Fruit fly (Drosophila melanogaster): ENCODE data around the gene dgrn.
A peak's percentile ranks its signal among the peaks of the same experiment; 100 is the strongest.

dgrn gene

DNA sequence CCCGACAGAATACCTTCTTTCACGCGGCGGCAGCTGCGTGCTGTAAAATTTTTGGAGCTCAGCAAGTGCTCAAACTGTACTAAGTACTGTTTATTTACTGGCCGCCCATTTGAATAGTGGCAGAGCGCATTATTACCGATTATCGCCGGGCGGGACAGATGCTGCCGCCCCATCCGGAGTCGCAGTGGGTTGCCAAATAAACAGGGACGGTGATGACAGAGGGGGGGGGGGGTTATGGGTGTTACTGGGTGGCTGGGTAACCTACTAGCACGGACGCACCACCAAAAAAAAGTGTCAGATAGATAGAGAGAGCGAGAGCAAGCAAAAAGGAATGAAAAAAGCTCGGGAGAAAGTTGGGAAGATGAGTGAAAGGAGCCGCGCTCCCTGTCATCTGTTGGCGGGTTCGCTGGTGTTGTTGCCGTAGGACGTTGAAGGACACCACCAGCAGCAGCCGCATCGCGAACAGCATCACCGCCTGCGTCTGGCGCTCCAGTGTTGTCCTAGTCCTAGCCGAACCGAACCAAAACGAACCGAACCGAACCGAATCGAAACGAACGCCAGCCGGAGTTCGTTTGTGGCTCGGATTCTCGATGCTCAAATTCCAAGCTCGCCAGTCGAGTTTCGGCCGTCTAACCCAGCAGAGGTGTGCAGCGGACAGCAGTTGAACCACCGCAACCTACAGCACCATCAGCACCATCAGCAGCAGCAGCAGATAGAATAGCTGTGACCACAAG is 22.5 kb upstream of the dgrn start, which contains the start of gene CG11000:
Gene CG11000, plus strand, starts transcription at position 626 of the 734 bp plus-strand sequence.
- no peak for TF ChIP-seq CG8319 (GFP tag; optimal IDR thresholded peaks at IDR 0.05)
- TF ChIP-seq svp (GFP tag): no peak
- no peak for TF ChIP-seq achi (GFP tag; optimal IDR thresholded peaks at IDR 0.05)

DNA sequence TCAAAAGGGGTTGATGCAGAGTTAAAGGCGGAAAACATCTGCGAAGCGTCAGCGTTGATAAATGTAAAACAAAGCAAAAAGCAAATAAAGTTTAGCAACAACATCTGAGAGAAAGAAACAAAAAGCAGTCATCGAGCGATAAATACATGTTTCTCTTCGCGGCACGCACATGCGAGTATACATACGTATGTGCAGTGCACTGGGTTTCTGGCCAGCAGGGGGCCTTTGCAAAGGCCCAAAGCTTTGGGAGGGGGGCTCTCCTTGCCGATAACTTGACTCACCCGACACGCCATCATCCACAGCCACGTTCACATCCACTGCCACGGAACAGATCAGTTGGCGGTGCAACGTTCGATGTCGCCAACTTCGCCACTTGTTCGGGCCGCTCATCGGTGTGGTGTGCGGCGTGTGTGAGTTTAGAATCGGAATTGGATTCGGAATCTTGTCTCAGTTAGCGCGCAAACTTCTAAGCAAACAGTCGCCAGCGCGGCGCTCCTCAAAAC is 11.2 kb upstream of the dgrn start, which contains the start of gene CG42675:
Gene CG42675, plus strand, starts transcription at position 453 of the 503 bp plus-strand sequence.
- TF ChIP-seq fd85E (GFP tag; optimal IDR thresholded peaks at IDR 0.05) (no peak), CG15336 (GFP tag; IDR thresholded peaks at IDR 0.05) (0 out of 2 replicates have a peak, but pooled peaks have one; percentile 32), CG9139 (GFP tag; optimal IDR thresholded peaks at IDR 0.05) (no peak), Sox14 (GFP tag; optimal IDR thresholded peaks at IDR 0.05) (no peak), CG7368 (GFP tag; optimal IDR thresholded peaks at IDR 0.05) (no peak), CG3919 (GFP tag; optimal IDR thresholded peaks at IDR 0.05) (no peak), fkh (GFP tag; optimal IDR thresholded peaks at IDR 0.05) (no peak), CG6854 (GFP tag; optimal IDR thresholded peaks at IDR 0.05) (no peak), Hr38 (GFP tag; optimal IDR thresholded peaks at IDR 0.05) (no peak), Hr4 (GFP tag; optimal IDR thresholded peaks at IDR 0.05) (no peak), net (GFP tag; optimal IDR thresholded peaks at IDR 0.05) (no peak), spab (GFP tag; optimal IDR thresholded peaks at IDR 0.05) (no peak), CG1621 (tag; optimal IDR thresholded peaks at IDR 0.05) (peak; percentile 4), ss (GFP tag; optimal IDR thresholded peaks at IDR 0.05) (peak in 1 of 2 experiments; percentile 83), CG6163 (GFP tag; IDR thresholded peaks at IDR 0.05) (0 out of 3 replicates have a peak, but pooled peaks have one; percentile 23), eg (GFP tag; IDR thresholded peaks at IDR 0.05) (peak; percentile 39; the same call in 1 of the 3 replicates), CG11762 (GFP tag; optimal IDR thresholded peaks at IDR 0.05; ENCODE audit: insufficient read depth) (no peak), Met (GFP tag; optimal IDR thresholded peaks at IDR 0.05) (no peak), Eip78C (GFP tag) (peak; percentile 59)

DNA sequence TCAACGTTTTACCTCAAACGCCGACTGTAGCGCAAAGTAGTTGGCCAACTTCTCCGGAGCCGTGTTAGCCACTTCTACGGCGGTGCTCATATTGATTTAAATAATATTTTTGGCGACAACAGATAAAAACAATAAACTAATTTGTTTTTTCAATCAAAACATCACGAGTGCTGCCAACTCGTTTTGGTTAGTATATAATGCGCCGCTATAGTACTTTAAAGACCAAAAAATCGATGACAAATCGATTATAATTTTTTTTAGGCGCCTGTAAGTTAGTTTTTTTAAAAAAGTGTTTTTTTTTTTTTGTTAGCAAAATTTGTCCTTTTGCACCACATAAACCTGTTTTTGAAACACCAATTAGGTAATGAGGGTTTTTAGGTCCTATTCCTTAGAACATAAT is 3.2 kb upstream of the dgrn start, which contains the start of gene Hpr1:
Gene Hpr1, minus strand, starts transcription at position 198 of the 400 bp plus-strand sequence.
- no peak for TF ChIP-seq CG6792 (GFP tag; optimal IDR thresholded peaks at IDR 0.05)
- TF ChIP-seq ss (GFP tag; optimal IDR thresholded peaks at IDR 0.05): no peak
- TF ChIP-seq Eip78C (GFP tag): peak; percentile 61
- TF ChIP-seq fd59A (GFP tag; optimal IDR thresholded peaks at IDR 0.05): no peak
- TF ChIP-seq Smox (GFP tag; optimal IDR thresholded peaks at IDR 0.05): no peak

DNA sequence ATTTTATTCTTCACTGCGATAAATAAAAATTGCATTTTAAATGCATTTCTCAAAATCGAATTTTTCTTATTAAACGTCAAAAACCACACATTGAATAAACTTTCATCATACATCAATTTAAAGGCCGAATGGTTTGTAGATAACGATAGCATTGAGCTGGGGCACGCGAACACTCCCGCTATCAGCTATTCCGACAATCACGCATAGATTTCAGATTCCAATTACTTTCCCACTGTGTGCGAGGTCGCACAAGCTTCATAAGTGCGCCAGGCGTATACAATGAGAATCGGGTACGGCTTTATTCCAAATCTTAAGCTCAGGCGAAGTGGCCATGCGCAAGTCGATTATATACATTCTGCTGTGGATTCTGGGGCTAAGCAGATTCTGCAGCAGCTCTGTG is 2.7 kb upstream of the dgrn start, which contains the start of gene CG46303:
Gene CG46303, plus strand, starts transcription at position 223 of the 400 bp plus-strand sequence.
- TF ChIP-seq CG16779 (tag; optimal IDR thresholded peaks at IDR 0.05): no peak
- TF ChIP-seq CG8319 (GFP tag; optimal IDR thresholded peaks at IDR 0.05): no peak
- TF ChIP-seq spab (GFP tag; optimal IDR thresholded peaks at IDR 0.05): no peak
- no peak for TF ChIP-seq CG9139 (GFP tag; optimal IDR thresholded peaks at IDR 0.05)

DNA sequence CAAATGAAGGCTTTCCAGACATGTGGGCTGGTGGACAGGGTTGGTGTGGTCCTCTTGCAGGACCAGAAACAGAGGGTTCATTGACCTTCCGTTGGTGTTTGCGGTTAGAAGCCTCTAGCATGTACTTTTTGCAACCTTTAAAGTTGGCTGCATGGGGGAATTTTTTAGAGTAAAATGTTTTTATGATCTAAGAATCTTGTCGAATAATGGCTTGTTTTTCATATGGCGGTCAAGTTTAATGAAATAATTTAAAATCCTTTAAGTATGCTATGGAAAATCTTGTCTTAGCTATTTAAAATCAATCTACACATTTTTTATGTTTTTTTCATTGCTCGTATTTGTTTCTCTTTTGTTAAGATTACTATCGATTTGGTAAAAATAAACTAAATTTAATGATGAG is 5.3 kb downstream of the dgrn start, which contains the start of gene glob3:
Gene glob3, plus strand, starts transcription at position 301 of the 400 bp plus-strand sequence.
- TF ChIP-seq Sox14 (GFP tag; optimal IDR thresholded peaks at IDR 0.05): no peak
- TF ChIP-seq CG1621 (tag; optimal IDR thresholded peaks at IDR 0.05): no peak
- no peak for TF ChIP-seq CG11902 (GFP tag; optimal IDR thresholded peaks at IDR 0.05)
- TF ChIP-seq topi (GFP tag; optimal IDR thresholded peaks at IDR 0.05): no peak
- no peak for TF ChIP-seq CG15336 (GFP tag; IDR thresholded peaks at IDR 0.05)
- TF ChIP-seq CG8119 (GFP tag; IDR thresholded peaks at IDR 0.05): no peak
- no peak for TF ChIP-seq CG32006 (GFP tag; optimal IDR thresholded peaks at IDR 0.05)
- TF ChIP-seq CG10631 (GFP tag; optimal IDR thresholded peaks at IDR 0.05): no peak
- no peak for TF ChIP-seq CG34406 (GFP tag; optimal IDR thresholded peaks at IDR 0.05)
- no peak for TF ChIP-seq CG3919 (GFP tag; optimal IDR thresholded peaks at IDR 0.05)
- no peak for TF ChIP-seq CG31627 (GFP tag; optimal IDR thresholded peaks at IDR 0.05)
- TF ChIP-seq Met (GFP tag; optimal IDR thresholded peaks at IDR 0.05): no peak
- no peak for TF ChIP-seq CG10669 (GFP tag; optimal IDR thresholded peaks at IDR 0.05)
- TF ChIP-seq Lpt (GFP tag; optimal IDR thresholded peaks at IDR 0.05): no peak
- TF ChIP-seq Ets21C (GFP tag; optimal IDR thresholded peaks at IDR 0.05): no peak
